Fruit fly (Drosophila melanogaster): Measurements from ENCODE around the gene Ras64B.

dm6 chr3L:4158361-4158760 lies 19.5 kb downstream of the Ras64B start:
- TF ChIP-seq CG9139 (GFP tag; optimal IDR thresholded peaks at IDR 0.05) (peak; percentile 52), CG6854 (GFP tag; optimal IDR thresholded peaks at IDR 0.05) (peak; percentile 28), CG8319 (GFP tag; optimal IDR thresholded peaks at IDR 0.05) (peak; percentile 19), CG6808 (GFP tag; optimal IDR thresholded peaks at IDR 0.05) (peak; percentile 79), fkh (GFP tag; optimal IDR thresholded peaks at IDR 0.05) (no peak), Eip78C (GFP tag) (peak; percentile 91), CG16779 (tag; optimal IDR thresholded peaks at IDR 0.05) (peak; percentile 11), Lpt (GFP tag; optimal IDR thresholded peaks at IDR 0.05) (peak; percentile 14), Sox15 (GFP tag; optimal IDR thresholded peaks at IDR 0.05) (peak; percentile 35), salr (GFP tag; optimal IDR thresholded peaks at IDR 0.05) (peak in 1 of 2 experiments; percentile 63), Eip75B (GFP tag; optimal IDR thresholded peaks at IDR 0.05) (peak; percentile 61), CG8632 (GFP tag; optimal IDR thresholded peaks at IDR 0.05) (peak; percentile 60)

Data from whole organism, prepupa.